Worm (Caenorhabditis elegans): Measurements from ENCODE around the gene gcy-18.

- no peak for TF ChIP-seq ama-1 (optimal IDR thresholded peaks at IDR 0.05)
- no peak for TF ChIP-seq lin-11 (tag; optimal IDR thresholded peaks at IDR 0.05)
These were observed 11.6 kb downstream of the gcy-18 start, which contains the start of gene clec-187 for ce11 chrIV:12871445-12871947.
